Worm (Caenorhabditis elegans) whole organism, L2 larva: ENCODE measurements around the gene K10C2.2.

ENCODE experiments used
- Y55F3AM.14 ChIP-seq: fragments of 200-800 bp; sonication (Bioruptor generic); optimal IDR thresholded peaks from 2 replicates; lab custom pipeline; 2018; ENCODE audit warnings: mild to moderate bottlenecking, missing genetic modification characterization, missing compliant biosample characterization
- ama-1 ChIP-seq: fragments of 150-350 bp; optimal IDR thresholded peaks from 2 replicates; lab custom pipeline; 2018; ENCODE audit warnings: inconsistent platforms
- blmp-1 ChIP-seq: sonication (generic microtip); optimal IDR thresholded peaks from 2 replicates; lab custom pipeline; 2017; ENCODE audit warnings: missing genetic modification characterization, mild to moderate bottlenecking, missing compliant biosample characterization, antibody characterized with exemption, moderate library complexity; ENCODE audit not compliant: insufficient read depth
- egl-27 ChIP-seq: sonication (generic microtip); optimal IDR thresholded peaks from 3 replicates; lab custom pipeline; 2017; ENCODE audit warnings: missing biosample characterization, missing genetic modification reagents, missing genetic modification characterization
- elt-3 ChIP-seq: sonication (generic microtip); optimal IDR thresholded peaks from 2 replicates; lab custom pipeline; 2017; ENCODE audit warnings: missing biosample characterization, missing genetic modification characterization
- gmeb-1 ChIP-seq: fragments of 150-350 bp; optimal IDR thresholded peaks from 2 replicates; lab custom pipeline; 2014; ENCODE audit warnings: missing biosample characterization, missing genetic modification characterization
- lsy-2 ChIP-seq, 2 experiments: fragments of 150-350 bp in 1 of 2; sonication (generic microtip) in 1 of 2; optimal IDR thresholded peaks; 2 replicates each; lab custom pipeline; 2014 to 2017; ENCODE audit warnings: missing biosample characterization in 2 of 2, missing genetic modification characterization in 2 of 2
- mbf-1 ChIP-seq: sonication (generic microtip); optimal IDR thresholded peaks from 2 replicates; lab custom pipeline; 2017; ENCODE audit warnings: missing biosample characterization, missing genetic modification characterization
- mdl-1 ChIP-seq, 2 experiments: fragments of 150-350 bp in 1 of 2; sonication (generic microtip) in 1 of 2; optimal IDR thresholded peaks; 2 replicates each; lab custom pipeline; 2017; ENCODE audit warnings: missing biosample characterization in 2 of 2, missing genetic modification characterization in 2 of 2
- nhr-77 ChIP-seq: fragments of 150-350 bp; optimal IDR thresholded peaks from 2 replicates; lab custom pipeline; 2014; ENCODE audit warnings: missing biosample characterization, missing genetic modification characterization
- skn-1 ChIP-seq: sonication (generic microtip); optimal IDR thresholded peaks from 2 replicates; lab custom pipeline; 2017; ENCODE audit warnings: missing biosample characterization, missing genetic modification characterization
- unc-55 ChIP-seq: fragments of 150-350 bp; sonication (generic microtip); optimal IDR thresholded peaks from 3 replicates; lab custom pipeline; 2014; ENCODE audit warnings: missing biosample characterization, missing genetic modification reagents, missing genetic modification characterization
- unc-62 ChIP-seq: fragments of 150-350 bp; optimal IDR thresholded peaks from 2 replicates; lab custom pipeline; 2014; ENCODE audit warnings: missing biosample characterization, missing genetic modification reagents, missing genetic modification characterization
- ztf-11 ChIP-seq: sonication (generic microtip); optimal IDR thresholded peaks from 2 replicates; lab custom pipeline; 2017; ENCODE audit warnings: missing biosample characterization, missing genetic modification characterization

- TF ChIP-seq elt-3 (tag; lab: Kevin White, UChicago) (no peak), ztf-11 (tag; lab: Kevin White, UChicago) (no peak), ama-1 (lab: Kevin White, UChicago) (no peak), skn-1 (no peak), egl-27 (tag; lab: Kevin White, UChicago) (no peak), unc-62 (GFP tag; lab: Kevin White, UChicago) (no peak), unc-55 (GFP tag; lab: Kevin White, UChicago) (no peak), nhr-77 (no peak), mdl-1 (tag; optimal IDR thresholded peaks at IDR 0.05; lab: Kevin White, UChicago) (no peak), Y55F3AM.14 (GFP tag; lab: Kevin White, UChicago) (no peak), lsy-2 (tag; optimal IDR thresholded peaks at IDR 0.05; lab: Kevin White, UChicago) (no peak), blmp-1 (tag; lab: Kevin White, UChicago) (no peak), gmeb-1 (no peak), mbf-1 (no peak)
These were observed 17.4 kb upstream of the K10C2.2 start, which contains the start of the genes grl-6 and K10C2.6 for ce11 chrX:6450839-6451491.
